Fruit fly (Drosophila melanogaster): ENCODE measurements around the gene mIF2.
A peak's percentile ranks its signal among the peaks of the same experiment; 100 is the strongest.

dm6 chr3R:28544538-28545393, at the start of gene mIF2:
- TF ChIP-seq CG2120 (GFP tag; optimal IDR thresholded peaks at IDR 0.05) (peak; percentile 8), NFAT (GFP tag; IDR thresholded peaks at IDR 0.05) (no peak), NK7.1 (GFP tag; optimal IDR thresholded peaks at IDR 0.05) (no peak), HLH4C (GFP tag; IDR thresholded peaks at IDR 0.05; ENCODE audit: partially characterized antibody) (no peak), Doc2 (GFP tag; IDR thresholded peaks at IDR 0.05) (no peak), usp (GFP tag; optimal IDR thresholded peaks at IDR 0.05) (no peak), Vsx1 (GFP tag; optimal IDR thresholded peaks at IDR 0.05) (no peak), E2f1 (GFP tag; IDR thresholded peaks at IDR 0.05) (0 out of 2 replicates have a peak, but pooled peaks have one; percentile 18)

Measured in whole organism, embryonic.